Fruit fly (Drosophila melanogaster) whole organism, embryonic: Measurements from ENCODE around the gene CG8379.

Experiments
- CG11247 ChIP-seq: fragments of 200-800 bp; sonication (Bioruptor generic); IDR thresholded peaks from 2 replicates; pipeline ENCODE4 v1.3.6; 2022; ENCODE audit warnings: missing biosample characterization, missing genetic modification characterization
- CG11398 ChIP-seq: fragments of 200-800 bp; sonication (Bioruptor generic); optimal IDR thresholded peaks from 2 replicates; lab custom pipeline; 2016; ENCODE audit warnings: missing biosample characterization, missing genetic modification characterization
- CG11560 ChIP-seq: fragments of 200-800 bp; sonication (Bioruptor generic); IDR thresholded peaks from 3 replicates; pipeline ENCODE4 v1.3.6; 2022; ENCODE audit warnings: missing biosample characterization, missing genetic modification characterization
- CG11695 ChIP-seq: fragments of 200-800 bp; sonication (Bioruptor generic); IDR thresholded peaks from 3 replicates; pipeline ENCODE4 v1.3.6; 2022; ENCODE audit warnings: missing biosample characterization, missing genetic modification characterization
- CG11723 ChIP-seq: fragments of 200-800 bp; sonication (Bioruptor generic); optimal IDR thresholded peaks from 2 replicates; lab custom pipeline; 2017; ENCODE audit warnings: missing biosample characterization, mild to moderate bottlenecking, missing genetic modification characterization
- CG12219 ChIP-seq: fragments of 200-800 bp; sonication (Bioruptor generic); optimal IDR thresholded peaks from 3 replicates; lab custom pipeline; 2018; ENCODE audit warnings: missing biosample characterization, mild to moderate bottlenecking, missing genetic modification characterization
- CG15479 ChIP-seq: fragments of 200-800 bp; sonication (Bioruptor generic); optimal IDR thresholded peaks from 3 replicates; lab custom pipeline; 2019; ENCODE audit warnings: missing biosample characterization, mild to moderate bottlenecking, missing genetic modification characterization, moderate library complexity
- CG17186 ChIP-seq: fragments of 200-800 bp; sonication (Bioruptor generic); optimal IDR thresholded peaks from 3 replicates; lab custom pipeline; 2017; ENCODE audit warnings: missing biosample characterization, missing genetic modification reagents, missing genetic modification characterization
- CG17568 ChIP-seq: fragments of 200-800 bp; sonication (Bioruptor generic); optimal IDR thresholded peaks from 2 replicates; lab custom pipeline; 2018; ENCODE audit warnings: missing biosample characterization, mild to moderate bottlenecking, missing genetic modification characterization, moderate library complexity
- CG17912 ChIP-seq: fragments of 200-800 bp; sonication (Bioruptor generic); optimal IDR thresholded peaks from 2 replicates; lab custom pipeline; 2018; ENCODE audit warnings: missing biosample characterization, mild to moderate bottlenecking, missing genetic modification characterization
- CG2875 ChIP-seq: fragments of 200-800 bp; sonication (Bioruptor generic); optimal IDR thresholded peaks from 2 replicates; lab custom pipeline; 2017; ENCODE audit warnings: missing biosample characterization, mild to moderate bottlenecking, missing genetic modification characterization, missing genetic modification reagents
- CG2889 ChIP-seq: fragments of 200-800 bp; sonication (Bioruptor generic); IDR thresholded peaks from 3 replicates; pipeline ENCODE4 v1.3.6; 2022; ENCODE audit warnings: missing biosample characterization, missing genetic modification characterization
- CG30403 ChIP-seq: fragments of 200-800 bp; sonication (Bioruptor generic); optimal IDR thresholded peaks from 3 replicates; lab custom pipeline; 2016; ENCODE audit warnings: missing biosample characterization, missing genetic modification characterization
- CG3407 ChIP-seq: fragments of 200-800 bp; sonication (Bioruptor generic); optimal IDR thresholded peaks from 2 replicates; lab custom pipeline; 2018; ENCODE audit warnings: missing biosample characterization, mild to moderate bottlenecking, missing genetic modification characterization
- CG34422 ChIP-seq: fragments of 200-800 bp; sonication (Bioruptor generic); IDR thresholded peaks from 3 replicates; pipeline ENCODE4 v1.3.6; 2022; ENCODE audit warnings: missing biosample characterization, missing genetic modification characterization
- CG3847 ChIP-seq: fragments of 200-800 bp; sonication (Bioruptor generic); IDR thresholded peaks from 2 replicates; pipeline ENCODE4 v1.3.6; 2022; ENCODE audit warnings: missing biosample characterization, missing genetic modification characterization
- CG6175 ChIP-seq: fragments of 200-800 bp; sonication (Bioruptor generic); IDR thresholded peaks from 3 replicates; pipeline ENCODE4 v1.3.6; 2022; ENCODE audit warnings: missing biosample characterization, missing genetic modification characterization
- CG6272 ChIP-seq: fragments of 200-800 bp; sonication (Bioruptor generic); IDR thresholded peaks from 2 replicates; pipeline ENCODE4 v1.3.6; 2022; ENCODE audit warnings: missing biosample characterization, missing genetic modification characterization
- CG6813 ChIP-seq: fragments of 200-800 bp; sonication (Bioruptor generic); optimal IDR thresholded peaks from 2 replicates; lab custom pipeline; 2017; ENCODE audit warnings: missing biosample characterization, missing genetic modification characterization, mild to moderate bottlenecking, moderate library complexity, missing genetic modification reagents
- CG7372 ChIP-seq: fragments of 200-800 bp; sonication (Bioruptor generic); IDR thresholded peaks from 2 replicates; pipeline ENCODE4 v1.3.6; 2022; ENCODE audit warnings: missing biosample characterization, missing genetic modification characterization
- CG7786 ChIP-seq: fragments of 200-800 bp; sonication (Bioruptor generic); optimal IDR thresholded peaks from 2 replicates; lab custom pipeline; 2016; ENCODE audit warnings: missing biosample characterization, missing genetic modification characterization
- D19A ChIP-seq: fragments of 200-800 bp; optimal IDR thresholded peaks from 3 replicates; lab custom pipeline; 2019; ENCODE audit warnings: missing biosample characterization, mild to moderate bottlenecking, missing genetic modification characterization, moderate library complexity
- Dip2 ChIP-seq: fragments of 200-800 bp; sonication (Bioruptor generic); IDR thresholded peaks from 2 replicates; pipeline ENCODE4 v1.3.6; 2022; ENCODE audit warnings: missing biosample characterization, missing genetic modification characterization
- Dp ChIP-seq: fragments of 200-800 bp; sonication (Bioruptor generic); optimal IDR thresholded peaks from 2 replicates; lab custom pipeline; 2018; ENCODE audit warnings: missing biosample characterization, mild to moderate bottlenecking, missing genetic modification characterization, moderate library complexity
- Dref ChIP-seq: fragments of 200-800 bp; sonication (Bioruptor generic); IDR thresholded peaks from 2 replicates; pipeline ENCODE4 v1.3.6; 2022; ENCODE audit warnings: missing biosample characterization, missing genetic modification characterization
- Ets97D ChIP-seq: fragments of 200-800 bp; sonication (Bioruptor generic); optimal IDR thresholded peaks from 3 replicates; lab custom pipeline; 2016; ENCODE audit warnings: missing biosample characterization, missing genetic modification characterization
- H15 ChIP-seq: fragments of 200-800 bp; sonication (Bioruptor generic); IDR thresholded peaks from 3 replicates; pipeline ENCODE4 v1.3.6; 2022; ENCODE audit warnings: missing biosample characterization, missing genetic modification characterization
- HLH54F ChIP-seq: fragments of 200-800 bp; sonication (Bioruptor generic); optimal IDR thresholded peaks from 3 replicates; lab custom pipeline; 2016; ENCODE audit warnings: missing biosample characterization, missing genetic modification characterization
- Nf-YA ChIP-seq: fragments of 200-800 bp; sonication (Bioruptor generic); IDR thresholded peaks from 2 replicates; pipeline ENCODE4 v1.3.6; 2022; ENCODE audit warnings: missing biosample characterization, missing genetic modification characterization
- Pdp1 ChIP-seq, 2 experiments: fragments of 200-800 bp; sonication (Bioruptor generic); optimal IDR thresholded peaks; 3 replicates each; lab custom pipeline; 2016; ENCODE audit warnings: missing biosample characterization in 2 of 2, missing genetic modification characterization in 2 of 2, mild to moderate bottlenecking in 1 of 2, moderate library complexity in 1 of 2
- Ravus ChIP-seq: fragments of 200-800 bp; sonication (Bioruptor generic); IDR thresholded peaks from 2 replicates; pipeline ENCODE4 v1.3.6; 2022; ENCODE audit warnings: missing biosample characterization, missing genetic modification characterization
- YL-1 ChIP-seq: fragments of 200-800 bp; sonication (Bioruptor generic); optimal IDR thresholded peaks from 3 replicates; lab custom pipeline; 2017; ENCODE audit warnings: missing biosample characterization, mild to moderate bottlenecking, missing genetic modification characterization
- az2 ChIP-seq: fragments of 200-800 bp; sonication (Bioruptor generic); optimal IDR thresholded peaks from 3 replicates; lab custom pipeline; 2016; ENCODE audit warnings: missing biosample characterization, missing genetic modification characterization
- cato ChIP-seq: fragments of 200-800 bp; sonication (Bioruptor generic); optimal IDR thresholded peaks from 2 replicates; lab custom pipeline; 2016; ENCODE audit warnings: missing biosample characterization, missing genetic modification characterization, borderline replicate concordance
- chif ChIP-seq, 2 experiments: fragments of 200-800 bp; sonication (Bioruptor generic); optimal IDR thresholded peaks; 3 replicates each; lab custom pipeline; 2016; ENCODE audit warnings: missing biosample characterization in 2 of 2, missing genetic modification characterization in 2 of 2
- cwo ChIP-seq: fragments of 200-800 bp; sonication (Bioruptor generic); optimal IDR thresholded peaks from 3 replicates; lab custom pipeline; 2017; ENCODE audit warnings: missing biosample characterization, missing genetic modification characterization, mild to moderate bottlenecking, moderate library complexity, missing genetic modification reagents
- dimm ChIP-seq: fragments of 200-800 bp; sonication (Bioruptor generic); IDR thresholded peaks from 2 replicates; pipeline ENCODE4 v1.3.6; 2022; ENCODE audit warnings: missing biosample characterization, missing genetic modification characterization
- disco-r ChIP-seq: fragments of 200-800 bp; sonication (Bioruptor generic); optimal IDR thresholded peaks from 2 replicates; lab custom pipeline; 2016; ENCODE audit warnings: missing biosample characterization, missing genetic modification characterization
- fu2 ChIP-seq: fragments of 200-800 bp; sonication (Bioruptor generic); optimal IDR thresholded peaks from 2 replicates; lab custom pipeline; 2016; ENCODE audit warnings: missing biosample characterization, missing genetic modification characterization
- gt ChIP-seq: fragments of 200-800 bp; sonication (Bioruptor generic); IDR thresholded peaks from 2 replicates; pipeline ENCODE4 v1.3.6; 2022; ENCODE audit warnings: missing biosample characterization, missing genetic modification characterization
- h ChIP-seq: fragments of >200 bp; optimal IDR thresholded peaks from 2 replicates; lab custom pipeline; 2017
- lola ChIP-seq, 3 experiments: fragments of >200 bp in 2 of 3; fragments of 200-800 bp in 1 of 3; sonication (Bioruptor generic) in 1 of 3; optimal IDR thresholded peaks; 2 replicates each; lab custom pipeline; 2017 to 2019; ENCODE audit warnings: missing biosample characterization in 3 of 3, missing genetic modification characterization in 3 of 3, mild to moderate bottlenecking in 1 of 3, moderate library complexity in 1 of 3
- luna ChIP-seq: fragments of 200-800 bp; sonication (Bioruptor generic); optimal IDR thresholded peaks from 2 replicates; lab custom pipeline; 2016; ENCODE audit warnings: missing biosample characterization, missing genetic modification characterization
- nmo ChIP-seq: fragments of 200-800 bp; sonication (Bioruptor generic); optimal IDR thresholded peaks from 2 replicates; lab custom pipeline; 2018; ENCODE audit warnings: missing biosample characterization, mild to moderate bottlenecking, missing genetic modification characterization, moderate library complexity
- prd ChIP-seq, 3 experiments: fragments of >200 bp in 2 of 3; fragments of 200-800 bp in 1 of 3; sonication (Bioruptor generic) in 1 of 3; optimal IDR thresholded peaks in 2 of 3; IDR thresholded peaks in 1 of 3; 2 replicates in 2 of 3; 3 replicates in 1 of 3; pipeline versions ENCODE4 v1.3.6 to Lab custom; 2017 to 2022; ENCODE audit warnings: missing biosample characterization in 1 of 3, missing genetic modification characterization in 1 of 3
- repo ChIP-seq: fragments of 200-800 bp; sonication (Bioruptor generic); optimal IDR thresholded peaks from 2 replicates; lab custom pipeline; 2016; ENCODE audit warnings: missing biosample characterization, missing genetic modification characterization
- slbo ChIP-seq: fragments of 200-800 bp; sonication (Bioruptor generic); IDR thresholded peaks from 2 replicates; pipeline ENCODE4 v1.3.6; 2022; ENCODE audit warnings: missing biosample characterization, missing genetic modification characterization
- sug ChIP-seq: fragments of 200-800 bp; optimal IDR thresholded peaks from 2 replicates; lab custom pipeline; 2019; ENCODE audit warnings: missing biosample characterization, mild to moderate bottlenecking, missing genetic modification characterization, moderate library complexity
- tup ChIP-seq: fragments of 200-800 bp; sonication (Bioruptor generic); optimal IDR thresholded peaks from 2 replicates; lab custom pipeline; 2016; ENCODE audit warnings: missing biosample characterization, mild to moderate bottlenecking, missing genetic modification characterization, moderate library complexity
- wek ChIP-seq: fragments of 200-800 bp; sonication (Bioruptor generic); optimal IDR thresholded peaks from 3 replicates; lab custom pipeline; 2018; ENCODE audit warnings: missing biosample characterization, mild to moderate bottlenecking, missing genetic modification characterization, moderate library complexity
- zfh1 ChIP-seq: fragments of 200-800 bp; sonication (Bioruptor generic); IDR thresholded peaks from 3 replicates; pipeline ENCODE4 v1.3.6; 2022; ENCODE audit warnings: missing biosample characterization, missing genetic modification characterization

Gene CG8379

DNA sequence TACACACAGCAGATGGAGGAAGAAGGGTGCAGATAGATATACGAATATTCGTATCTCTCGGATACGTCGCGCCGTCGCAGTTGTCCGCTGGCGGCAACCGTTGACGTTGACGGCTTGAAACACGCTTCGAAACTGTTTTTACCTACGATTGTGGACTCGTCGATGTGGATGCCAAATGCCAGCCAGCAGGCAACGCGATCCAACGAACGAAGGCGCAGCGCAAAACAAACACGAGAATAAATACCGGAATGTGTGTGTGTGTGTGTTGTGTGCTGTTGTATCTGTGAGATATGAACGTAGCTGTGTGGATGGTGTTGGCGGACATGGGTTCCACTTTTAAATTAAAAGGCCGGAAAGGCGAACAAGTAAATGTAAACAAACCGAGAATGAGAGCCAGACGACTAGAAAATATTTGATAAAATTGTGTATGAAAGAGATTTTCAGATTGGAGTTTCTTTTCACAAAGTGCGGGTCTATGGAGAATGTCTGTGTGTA is 22.0 kb downstream of the CG8379 start (continued):
- TF ChIP-seq prd (optimal IDR thresholded peaks at IDR 0.05; lab: Kevin White, UChicago): no peak
- TF ChIP-seq prd (GFP tag; IDR thresholded peaks at IDR 0.05; lab: Robert Waterston, UW): peak; percentile 46; the same call in 2 of the 3 replicates
- no peak for TF ChIP-seq CG6272 (GFP tag; lab: Robert Waterston, UW)
- no peak for TF ChIP-seq dimm (GFP tag; lab: Robert Waterston, UW)
- TF ChIP-seq chif (GFP tag; optimal IDR thresholded peaks at IDR 0.05; lab: Kevin White, UChicago): peak; percentile 7 to 53
- peak; percentile 45 for TF ChIP-seq CG3407
- TF ChIP-seq sug (tag; lab: Kevin White, UChicago): peak; percentile 55
- no peak for TF ChIP-seq Nf-YA (GFP tag; lab: Robert Waterston, UW)
- peak; percentile 83 for TF ChIP-seq wek
- no peak for TF ChIP-seq Ets97D (GFP tag; lab: Kevin White, UChicago)
- no peak for TF ChIP-seq CG2889 (GFP tag; lab: Robert Waterston, UW)
- TF ChIP-seq CG17186 (GFP tag; lab: Kevin White, UChicago): peak; percentile 35
- TF ChIP-seq CG15479 (GFP tag; lab: Kevin White, UChicago): peak; percentile 67
- TF ChIP-seq Ravus: no peak
- TF ChIP-seq CG2875: peak; percentile 51
- TF ChIP-seq CG17912 (GFP tag; lab: Kevin White, UChicago): peak; percentile 76
- no peak for TF ChIP-seq CG3847
- TF ChIP-seq CG11695 (GFP tag; lab: Robert Waterston, UW): peak; percentile 67; the same call in 2 of the 3 replicates
- TF ChIP-seq Dip2 (GFP tag; lab: Robert Waterston, UW): no peak
- peak; percentile 45 for TF ChIP-seq cwo (GFP tag; lab: Kevin White, UChicago)
- peak; percentile 10 for TF ChIP-seq HLH54F
- no peak for TF ChIP-seq h (lab: Kevin White, UChicago)
- TF ChIP-seq disco-r (GFP tag; lab: Kevin White, UChicago): peak; percentile 34
- no peak for TF ChIP-seq CG7372 (GFP tag; lab: Robert Waterston, UW)
- no peak for TF ChIP-seq CG6175
- TF ChIP-seq CG17568: peak; percentile 69
- TF ChIP-seq slbo (GFP tag; lab: Robert Waterston, UW): peak; percentile 46
- no peak for TF ChIP-seq Dref (GFP tag; lab: Robert Waterston, UW)
- TF ChIP-seq CG7786 (GFP tag; lab: Kevin White, UChicago): peak; percentile 55
- no peak for TF ChIP-seq tup (GFP tag; lab: Kevin White, UChicago)
- TF ChIP-seq az2: no peak
- TF ChIP-seq gt (GFP tag; lab: Robert Waterston, UW): no peak
- TF ChIP-seq H15: no peak
- peak; percentile 68 for TF ChIP-seq CG6813
- TF ChIP-seq luna (GFP tag; lab: Kevin White, UChicago): no peak
- TF ChIP-seq lola (GFP tag; optimal IDR thresholded peaks at IDR 0.05; lab: Kevin White, UChicago): no peak
- no peak for TF ChIP-seq fu2 (GFP tag; lab: Kevin White, UChicago)
- peak; percentile 49 for TF ChIP-seq YL-1
- peak; percentile 55; the same call in 2 of the 3 replicates for TF ChIP-seq zfh1 (GFP tag; lab: Robert Waterston, UW)
- TF ChIP-seq Pdp1 (GFP tag; optimal IDR thresholded peaks at IDR 0.05; lab: Kevin White, UChicago): peak in 1 of 2 experiments; percentile 48
- TF ChIP-seq Dp (GFP tag; lab: Kevin White, UChicago): peak; percentile 10
- TF ChIP-seq CG11560 (tag; lab: Robert Waterston, UW): no peak
- peak; percentile 33 for TF ChIP-seq CG11398 (GFP tag; lab: Kevin White, UChicago)
- peak; percentile 46 for TF ChIP-seq CG11723 (GFP tag; lab: Kevin White, UChicago)
- peak; percentile 66; the same call in 1 of the 3 replicates for TF ChIP-seq CG34422
- TF ChIP-seq CG11247 (GFP tag; lab: Robert Waterston, UW): no peak
- TF ChIP-seq nmo: no peak
- peak; percentile 63 for TF ChIP-seq CG12219 (GFP tag; lab: Kevin White, UChicago)
- no peak for TF ChIP-seq CG30403
- TF ChIP-seq repo (GFP tag; lab: Kevin White, UChicago): peak; percentile 30
- no peak for TF ChIP-seq cato (GFP tag; lab: Kevin White, UChicago)
- TF ChIP-seq D19A (tag; lab: Kevin White, UChicago): peak; percentile 58
